Worm (Caenorhabditis elegans): ENCODE data around the gene sru-18.

- TF ChIP-seq ceh-58 (GFP tag; IDR thresholded peaks at IDR 0.05) (no peak), ama-1 (optimal IDR thresholded peaks at IDR 0.05) (no peak), ama-1 (GFP tag; optimal IDR thresholded peaks at IDR 0.05) (no peak), him-1 (tag; optimal IDR thresholded peaks at IDR 0.05) (no peak), pha-4 (tag; optimal IDR thresholded peaks at IDR 0.05) (no peak), Y79H2A.3 (GFP tag; conservative IDR thresholded peaks at IDR 0.05) (no peak), sea-2 (GFP tag; IDR thresholded peaks at IDR 0.05) (no peak), snpc-4 (GFP tag; optimal IDR thresholded peaks at IDR 0.05) (no peak), snpc-4 (tag; optimal IDR thresholded peaks at IDR 0.05) (no peak), akir-1 (GFP tag; optimal IDR thresholded peaks at IDR 0.05) (no peak)
Measured at ce11 chrIV:12454750-12455149, 47.3 kb upstream of the sru-18 start, which contains the start of gene smz-1.
